Fruit fly (Drosophila melanogaster) whole organism, prepupa: ENCODE results near the gene mAChR-B.

Source experiments
- CG10631 ChIP-seq: fragments of 200-800 bp; sonication (Bioruptor generic); optimal IDR thresholded peaks from 2 replicates; lab custom pipeline; 2016; ENCODE audit warnings: missing biosample characterization, missing genetic modification characterization
- CG10669 ChIP-seq: fragments of 200-800 bp; sonication (Bioruptor generic); optimal IDR thresholded peaks from 3 replicates; lab custom pipeline; 2018; ENCODE audit warnings: missing biosample characterization, mild to moderate bottlenecking, missing genetic modification characterization, moderate library complexity
- CG11762 ChIP-seq: fragments of 200-800 bp; sonication (Bioruptor generic); optimal IDR thresholded peaks from 3 replicates; lab custom pipeline; 2016; ENCODE audit warnings: missing biosample characterization, missing genetic modification characterization; ENCODE audit not compliant: insufficient read depth
- CG1621 ChIP-seq: fragments of 200-800 bp; sonication (Bioruptor generic); optimal IDR thresholded peaks from 3 replicates; lab custom pipeline; 2018; ENCODE audit warnings: missing biosample characterization, mild to moderate bottlenecking, missing genetic modification characterization
- CG16779 ChIP-seq: fragments of 200-800 bp; sonication (Bioruptor generic); optimal IDR thresholded peaks from 3 replicates; lab custom pipeline; 2017; ENCODE audit warnings: missing biosample characterization, mild to moderate bottlenecking, missing genetic modification characterization
- CG31627 ChIP-seq: fragments of 200-800 bp; sonication (Bioruptor generic); optimal IDR thresholded peaks from 3 replicates; lab custom pipeline; 2016; ENCODE audit warnings: missing biosample characterization, missing genetic modification characterization
- CG32006 ChIP-seq: fragments of 200-800 bp; sonication (Bioruptor generic); optimal IDR thresholded peaks from 3 replicates; lab custom pipeline; 2017; ENCODE audit warnings: missing biosample characterization, mild to moderate bottlenecking, missing genetic modification characterization
- CG6276 ChIP-seq: fragments of 200-800 bp; sonication (Bioruptor generic); optimal IDR thresholded peaks from 2 replicates; lab custom pipeline; 2017; ENCODE audit warnings: missing biosample characterization, mild to moderate bottlenecking, missing genetic modification characterization
- CG6808 ChIP-seq: fragments of 200-800 bp; sonication (Bioruptor generic); optimal IDR thresholded peaks from 3 replicates; lab custom pipeline; 2017; ENCODE audit warnings: missing biosample characterization, missing genetic modification characterization, mild to moderate bottlenecking, moderate library complexity, missing genetic modification reagents
- CG7368 ChIP-seq: fragments of 200-800 bp; sonication (Bioruptor generic); optimal IDR thresholded peaks from 3 replicates; lab custom pipeline; 2016; ENCODE audit warnings: missing biosample characterization, missing genetic modification characterization
- CG8119 ChIP-seq: fragments of 200-800 bp; sonication (Bioruptor generic); IDR thresholded peaks from 3 replicates; pipeline ENCODE4 v1.3.6; 2022; ENCODE audit warnings: missing biosample characterization, missing genetic modification characterization
- CG8319 ChIP-seq: fragments of 200-800 bp; sonication (Bioruptor generic); optimal IDR thresholded peaks from 3 replicates; lab custom pipeline; 2016; ENCODE audit warnings: missing biosample characterization, missing genetic modification characterization
- CG8632 ChIP-seq: fragments of 200-800 bp; sonication (Bioruptor generic); optimal IDR thresholded peaks from 3 replicates; lab custom pipeline; 2016; ENCODE audit warnings: missing biosample characterization, missing genetic modification characterization
- CG9139 ChIP-seq: fragments of 200-800 bp; sonication (Bioruptor generic); optimal IDR thresholded peaks from 3 replicates; lab custom pipeline; 2017; ENCODE audit warnings: missing biosample characterization, mild to moderate bottlenecking, missing genetic modification characterization
- Eip75B ChIP-seq: fragments of 200-800 bp; sonication (Bioruptor generic); optimal IDR thresholded peaks from 3 replicates; lab custom pipeline; 2016; ENCODE audit warnings: missing biosample characterization, missing genetic modification characterization
- Eip78C ChIP-seq: fragments of 200-800 bp; sonication (Bioruptor generic); peaks from one replicate; lab custom pipeline; 2016; ENCODE audit warnings: missing biosample characterization, missing genetic modification characterization
- Ets21C ChIP-seq: fragments of 200-800 bp; sonication (Bioruptor generic); optimal IDR thresholded peaks from 3 replicates; lab custom pipeline; 2016; ENCODE audit warnings: missing biosample characterization, missing genetic modification characterization
- Hr38 ChIP-seq: sonication (Bioruptor generic); optimal IDR thresholded peaks from 2 replicates; lab custom pipeline; 2016; ENCODE audit warnings: missing biosample characterization, missing genetic modification characterization
- Hr39 ChIP-seq: fragments of 200-800 bp; sonication (Bioruptor generic); optimal IDR thresholded peaks from 2 replicates; lab custom pipeline; 2016; ENCODE audit warnings: missing biosample characterization, missing genetic modification characterization
- Lpt ChIP-seq: fragments of 200-800 bp; sonication (Bioruptor generic); optimal IDR thresholded peaks from 3 replicates; lab custom pipeline; 2016; ENCODE audit warnings: missing biosample characterization, missing genetic modification characterization
- Met ChIP-seq: fragments of 200-800 bp; sonication (Bioruptor generic); optimal IDR thresholded peaks from 3 replicates; lab custom pipeline; 2016; ENCODE audit warnings: missing biosample characterization, missing genetic modification characterization
- Smox ChIP-seq: fragments of 200-800 bp; sonication (Bioruptor generic); optimal IDR thresholded peaks from 3 replicates; lab custom pipeline; 2016; ENCODE audit warnings: missing biosample characterization, missing genetic modification characterization
- Sox102F ChIP-seq: fragments of 200-800 bp; sonication (Bioruptor generic); optimal IDR thresholded peaks from 2 replicates; lab custom pipeline; 2016; ENCODE audit warnings: missing biosample characterization, mild to moderate bottlenecking, missing genetic modification characterization
- Sox15 ChIP-seq: fragments of 200-800 bp; sonication (Bioruptor generic); optimal IDR thresholded peaks from 3 replicates; lab custom pipeline; 2016; ENCODE audit warnings: missing biosample characterization, missing genetic modification characterization
- achi ChIP-seq: fragments of 200-800 bp; sonication (Bioruptor generic); optimal IDR thresholded peaks from 3 replicates; lab custom pipeline; 2016; ENCODE audit warnings: missing biosample characterization, missing genetic modification characterization
- acj6 ChIP-seq: fragments of 200-800 bp; sonication (Bioruptor generic); optimal IDR thresholded peaks from 3 replicates; lab custom pipeline; 2016; ENCODE audit warnings: missing biosample characterization, missing genetic modification characterization
- dac ChIP-seq: fragments of 200-800 bp; sonication (Bioruptor generic); optimal IDR thresholded peaks from 2 replicates; lab custom pipeline; 2017; ENCODE audit warnings: missing biosample characterization, mild to moderate bottlenecking, missing genetic modification characterization
- dsx ChIP-seq: fragments of 200-800 bp; optimal IDR thresholded peaks from 3 replicates; lab custom pipeline; 2019; ENCODE audit warnings: missing biosample characterization, mild to moderate bottlenecking, missing genetic modification characterization, moderate library complexity; ENCODE audit not compliant: poor library complexity, severe bottlenecking
- eg ChIP-seq: fragments of 200-800 bp; sonication (Bioruptor generic); IDR thresholded peaks from 3 replicates; pipeline ENCODE4 v1.3.6; 2022; ENCODE audit warnings: missing biosample characterization, missing genetic modification characterization
- esn ChIP-seq: fragments of 200-800 bp; sonication (Bioruptor generic); optimal IDR thresholded peaks from 2 replicates; lab custom pipeline; 2016; ENCODE audit warnings: missing biosample characterization, mild to moderate bottlenecking, missing genetic modification characterization, moderate library complexity
- fd59A ChIP-seq: fragments of 200-800 bp; sonication (Bioruptor generic); optimal IDR thresholded peaks from 2 replicates; lab custom pipeline; 2017; ENCODE audit warnings: missing biosample characterization, mild to moderate bottlenecking, missing genetic modification characterization, missing genetic modification reagents
- fd85E ChIP-seq: fragments of 200-800 bp; sonication (Bioruptor generic); optimal IDR thresholded peaks from 3 replicates; lab custom pipeline; 2016; ENCODE audit warnings: missing biosample characterization, missing genetic modification characterization
- fkh ChIP-seq: fragments of 200-800 bp; sonication (Bioruptor generic); optimal IDR thresholded peaks from 3 replicates; lab custom pipeline; 2017; ENCODE audit warnings: missing biosample characterization, mild to moderate bottlenecking, missing genetic modification characterization, moderate library complexity
- spab ChIP-seq: fragments of 200-800 bp; sonication (Bioruptor generic); optimal IDR thresholded peaks from 2 replicates; lab custom pipeline; 2017; ENCODE audit warnings: missing biosample characterization, mild to moderate bottlenecking, missing genetic modification characterization, missing genetic modification reagents
- ss ChIP-seq, 2 experiments: fragments of 200-800 bp; sonication (Bioruptor generic); optimal IDR thresholded peaks; 2 replicates in 1 of 2; 3 replicates in 1 of 2; lab custom pipeline; 2017 to 2018; ENCODE audit warnings: mild to moderate bottlenecking in 2 of 2, missing biosample characterization in 2 of 2, missing genetic modification characterization in 2 of 2, moderate library complexity in 1 of 2
- svp ChIP-seq: fragments of 200-800 bp; sonication (Bioruptor generic); peaks from one replicate; lab custom pipeline; 2016; ENCODE audit warnings: missing biosample characterization, missing genetic modification characterization
- vri ChIP-seq: fragments of 200-800 bp; sonication (Bioruptor generic); optimal IDR thresholded peaks from 3 replicates; lab custom pipeline; 2016; ENCODE audit warnings: missing biosample characterization, mild to moderate bottlenecking, missing genetic modification characterization

Gene mAChR-B

DNA sequence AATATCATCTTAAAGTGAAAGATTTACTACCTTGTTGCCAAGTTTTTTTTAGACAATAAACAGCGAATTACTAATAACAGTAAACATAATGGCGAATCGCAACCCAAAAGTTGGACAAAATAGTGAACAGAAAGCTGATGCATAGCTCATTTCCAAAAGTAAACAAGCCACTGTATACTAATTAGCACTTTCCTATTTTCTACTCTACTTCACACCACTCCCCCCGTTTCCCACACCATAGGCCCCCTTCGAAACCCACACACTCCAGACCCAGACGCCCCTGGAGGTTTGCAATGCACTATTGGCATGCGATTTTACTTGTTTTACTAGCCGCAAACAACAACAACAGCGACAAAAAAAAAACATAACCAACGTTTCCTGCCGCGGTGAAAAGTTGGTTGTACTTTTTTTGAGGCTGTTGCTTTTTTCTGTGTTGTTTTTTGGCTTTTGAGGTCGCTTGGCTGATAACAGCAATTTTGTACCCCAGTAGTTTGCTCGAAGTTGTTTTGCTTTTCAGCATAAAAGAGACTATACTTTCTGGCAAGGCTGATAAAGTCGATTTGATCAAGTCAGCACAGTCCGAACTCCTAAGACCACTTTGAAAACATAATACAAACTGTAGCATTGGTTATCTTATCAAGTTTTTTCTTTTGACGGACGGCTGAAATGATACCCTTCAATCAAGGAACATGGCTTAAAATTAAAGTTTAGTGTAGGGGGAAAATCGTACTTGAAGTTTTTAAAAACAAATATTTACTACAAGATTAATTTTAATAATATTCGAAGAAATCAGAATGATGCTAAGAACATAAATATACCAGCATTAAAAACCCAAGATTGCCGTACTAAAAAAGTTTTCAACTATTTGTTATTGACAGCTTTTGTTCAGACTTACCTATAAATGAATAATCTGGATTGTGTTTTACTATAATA is 48.1 kb downstream of the mAChR-B start (continued):
- TF ChIP-seq CG6808 (GFP tag; lab: Kevin White, UChicago) (no peak), fd59A (GFP tag; lab: Kevin White, UChicago) (peak; percentile 67), CG8119 (GFP tag; lab: Robert Waterston, UW) (peak; percentile 5; the same call in 1 of the 3 replicates), CG8632 (GFP tag; lab: Kevin White, UChicago) (no peak), CG8319 (GFP tag; lab: Kevin White, UChicago) (peak; percentile 54), fkh (GFP tag; lab: Kevin White, UChicago) (no peak), CG6276 (GFP tag; lab: Kevin White, UChicago) (peak; percentile 48), CG11762 (GFP tag; lab: Kevin White, UChicago) (peak; percentile 7), CG10669 (peak; percentile 42), svp (GFP tag; lab: Kevin White, UChicago) (no peak), vri (GFP tag; lab: Kevin White, UChicago) (no peak), Eip75B (no peak), Ets21C (no peak), CG1621 (tag; lab: Kevin White, UChicago) (no peak), CG9139 (GFP tag; lab: Kevin White, UChicago) (no peak), achi (GFP tag; lab: Kevin White, UChicago) (peak; percentile 60), Smox (no peak), spab (no peak), eg (peak; percentile 56; the same call in 1 of the 3 replicates), CG32006 (GFP tag; lab: Kevin White, UChicago) (peak; percentile 89), Sox102F (GFP tag; lab: Kevin White, UChicago) (no peak), Eip78C (GFP tag; lab: Kevin White, UChicago) (no peak), Met (GFP tag; lab: Kevin White, UChicago) (no peak), CG16779 (tag; lab: Kevin White, UChicago) (peak; percentile 12), fd85E (GFP tag; lab: Kevin White, UChicago) (no peak), dsx (GFP tag; lab: Kevin White, UChicago) (no peak), dac (GFP tag; lab: Kevin White, UChicago) (peak; percentile 70), CG31627 (GFP tag; lab: Kevin White, UChicago) (no peak), acj6 (GFP tag; lab: Kevin White, UChicago) (peak; percentile 49), Hr38 (GFP tag; lab: Kevin White, UChicago) (no peak), Lpt (GFP tag; lab: Kevin White, UChicago) (no peak)

DNA sequence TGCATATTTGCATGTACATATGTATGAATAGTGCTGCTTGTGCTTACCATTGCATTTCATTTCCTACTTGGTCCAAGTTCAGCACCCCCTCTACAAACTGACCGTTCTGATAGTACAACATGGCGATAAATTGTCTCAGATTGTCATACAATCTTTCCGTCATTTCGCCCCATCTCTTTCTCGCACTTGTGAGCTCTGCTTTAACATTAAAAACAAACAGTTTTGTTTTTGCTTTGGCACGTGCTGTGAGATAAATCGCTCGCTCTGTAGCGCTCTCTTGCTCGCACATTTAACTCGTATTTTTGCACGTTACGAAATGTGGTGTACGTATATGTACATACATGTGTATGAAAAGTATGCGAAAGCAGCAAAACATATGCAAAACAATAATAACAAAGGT is 49.7 kb downstream of the mAChR-B start:
- TF ChIP-seq CG10631 (GFP tag; lab: Kevin White, UChicago) (no peak), Hr39 (no peak), CG7368 (GFP tag; lab: Kevin White, UChicago) (no peak), CG32006 (GFP tag; lab: Kevin White, UChicago) (no peak), vri (GFP tag; lab: Kevin White, UChicago) (peak; percentile 35), fkh (GFP tag; lab: Kevin White, UChicago) (peak; percentile 63), CG16779 (tag; lab: Kevin White, UChicago) (no peak), CG8319 (GFP tag; lab: Kevin White, UChicago) (no peak), ss (GFP tag; optimal IDR thresholded peaks at IDR 0.05; lab: Kevin White, UChicago) (peak; percentile 4 to 42), Sox15 (no peak), dsx (GFP tag; lab: Kevin White, UChicago) (peak; percentile 4), esn (GFP tag; lab: Kevin White, UChicago) (no peak), CG31627 (GFP tag; lab: Kevin White, UChicago) (no peak)
- TF ChIP-seq, all 60 proteins: peak for 4
